Fruit fly (Drosophila melanogaster): Measurements from ENCODE around the gene CG34313.

DNA sequence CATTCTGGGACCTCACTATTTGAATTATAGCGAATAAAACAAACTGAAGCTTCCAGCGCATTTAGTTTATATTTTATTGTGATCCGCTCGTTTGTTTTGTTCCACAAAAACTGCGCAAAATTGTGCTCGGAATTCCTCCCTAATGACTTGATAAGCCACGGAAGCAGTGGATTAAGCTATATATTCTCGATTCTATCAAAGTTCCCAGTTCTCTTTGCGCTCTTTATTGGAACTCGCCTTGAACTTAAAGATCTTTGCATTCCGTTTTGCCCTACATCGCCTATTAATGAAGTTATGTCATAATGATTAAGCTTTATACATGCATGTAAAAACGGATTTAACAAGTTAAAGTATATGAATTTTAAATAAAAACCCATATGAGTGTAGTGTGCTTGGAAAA lies 42.2 kb upstream of the CG34313 start, which contains the start of gene Nepl9:
- TF ChIP-seq kay (GFP tag; ENCODE audit: borderline replicate concordance) (no peak), tj (GFP tag; optimal IDR thresholded peaks at IDR 0.05) (no peak), CG12768 (GFP tag; optimal IDR thresholded peaks at IDR 0.05) (no peak), ovo (GFP tag; optimal IDR thresholded peaks at IDR 0.05) (no peak), Mnt (GFP tag; optimal IDR thresholded peaks at IDR 0.05) (no peak), pad (GFP tag; optimal IDR thresholded peaks at IDR 0.05) (no peak), toe (GFP tag; optimal IDR thresholded peaks at IDR 0.05) (no peak)
